Worm (Caenorhabditis elegans) whole organism, young adult: ENCODE measurements around the gene F58B4.5.

Experiments
- B0035.1 ChIP-seq: sonication (generic microtip); optimal IDR thresholded peaks from 2 replicates; lab custom pipeline; 2016; ENCODE audit warnings: missing genetic modification characterization, mild to moderate bottlenecking, missing compliant biosample characterization, missing genotype, missing genetic modification reagents
- F23B12.7 ChIP-seq: sonication (generic microtip); optimal IDR thresholded peaks from 2 replicates; lab custom pipeline; 2017; ENCODE audit warnings: missing genetic modification characterization, mild to moderate bottlenecking, missing compliant biosample characterization, antibody characterized with exemption, moderate library complexity; ENCODE audit not compliant: insufficient read depth
- F33H1.4 ChIP-seq: fragments of 200-800 bp; sonication (Bioruptor generic); IDR thresholded peaks from 2 replicates; pipeline ENCODE4 v1.3.6; 2022; ENCODE audit warnings: missing genetic modification reagents, missing genetic modification characterization, missing compliant biosample characterization
- F37B4.10 ChIP-seq: fragments of 200-800 bp; sonication (Bioruptor generic); IDR thresholded peaks from 2 replicates; pipeline ENCODE4 v1.3.6; 2022; ENCODE audit warnings: missing genetic modification characterization, missing compliant biosample characterization
- F39B2.1 ChIP-seq: fragments of 200-800 bp; sonication (Bioruptor generic); IDR thresholded peaks from 2 replicates; pipeline ENCODE4 v1.3.6; 2022; ENCODE audit warnings: missing genetic modification reagents, missing genetic modification characterization, missing compliant biosample characterization
- F57A8.1 ChIP-seq: fragments of 200-800 bp; sonication (Bioruptor generic); optimal IDR thresholded peaks from 2 replicates; lab custom pipeline; 2018; ENCODE audit warnings: mild to moderate bottlenecking, missing genetic modification characterization, moderate library complexity, missing compliant biosample characterization
- F57C9.4 ChIP-seq: sonication (generic microtip); optimal IDR thresholded peaks from 2 replicates; lab custom pipeline; 2017; ENCODE audit warnings: mild to moderate bottlenecking, missing genetic modification characterization, missing compliant biosample characterization
- K12H6.12 ChIP-seq: fragments of 200-800 bp; sonication (Bioruptor generic); optimal IDR thresholded peaks from 2 replicates; lab custom pipeline; 2018; ENCODE audit warnings: mild to moderate bottlenecking, missing genetic modification characterization, missing compliant biosample characterization
- Y56A3A.18 ChIP-seq: fragments of 200-800 bp; sonication (Bioruptor generic); IDR thresholded peaks from 2 replicates; pipeline ENCODE4 v1.3.6; 2022; ENCODE audit warnings: missing genetic modification reagents, missing genetic modification characterization, missing compliant biosample characterization
- Y79H2A.3 ChIP-seq: fragments of 200-800 bp; sonication (Bioruptor generic); conservative IDR thresholded peaks from 2 replicates; pipeline ENCODE4 v1.3.6; 2022; ENCODE audit warnings: missing genetic modification reagents, missing genetic modification characterization, missing compliant biosample characterization
- aptf-2 ChIP-seq: fragments of 200-800 bp; sonication (Bioruptor generic); conservative IDR thresholded peaks from 2 replicates; pipeline ENCODE4 v1.3.6; 2022; ENCODE audit warnings: missing genetic modification reagents, missing genetic modification characterization, missing compliant biosample characterization
- aptf-3 ChIP-seq: fragments of 200-800 bp; sonication (Bioruptor generic); IDR thresholded peaks from 2 replicates; pipeline ENCODE4 v1.3.6; 2022; ENCODE audit warnings: missing genetic modification characterization, missing compliant biosample characterization
- bed-2 ChIP-seq: fragments of 200-800 bp; sonication (Bioruptor generic); IDR thresholded peaks from 2 replicates; pipeline ENCODE4 v1.3.6; 2022; ENCODE audit warnings: missing genetic modification reagents, missing genetic modification characterization, missing compliant biosample characterization
- ceh-27 ChIP-seq: fragments of 200-800 bp; sonication (Bioruptor generic); optimal IDR thresholded peaks from 2 replicates; lab custom pipeline; 2018; ENCODE audit warnings: mild to moderate bottlenecking, missing genetic modification characterization, moderate library complexity, missing compliant biosample characterization
- die-1 ChIP-seq: sonication (generic microtip); optimal IDR thresholded peaks from 2 replicates; lab custom pipeline; 2016; ENCODE audit warnings: missing genotype, mild to moderate bottlenecking, missing genetic modification characterization, missing compliant biosample characterization
- egl-18 ChIP-seq: fragments of 200-800 bp; sonication (Bioruptor generic); IDR thresholded peaks from 2 replicates; pipeline ENCODE4 v1.3.6; 2022; ENCODE audit warnings: missing genetic modification reagents, missing genetic modification characterization, missing compliant biosample characterization
- egl-44 ChIP-seq: fragments of 200-800 bp; sonication (Bioruptor generic); IDR thresholded peaks from 2 replicates; pipeline ENCODE4 v1.3.6; 2022; ENCODE audit warnings: missing genetic modification reagents, missing genetic modification characterization, missing compliant biosample characterization
- ekl-4 ChIP-seq: fragments of 200-800 bp; sonication (Bioruptor generic); IDR thresholded peaks from 2 replicates; pipeline ENCODE4 v1.3.6; 2022; ENCODE audit warnings: missing genetic modification reagents, missing genetic modification characterization, missing compliant biosample characterization
- hlh-26 ChIP-seq: fragments of 200-800 bp; sonication (Bioruptor generic); conservative IDR thresholded peaks from 2 replicates; pipeline ENCODE4 v1.3.6; 2022; ENCODE audit warnings: missing genetic modification reagents, missing genetic modification characterization, missing compliant biosample characterization
- hmg-1.2 ChIP-seq: fragments of 200-800 bp; sonication (Bioruptor generic); IDR thresholded peaks from 2 replicates; pipeline ENCODE4 v1.3.6; 2022; ENCODE audit warnings: missing genetic modification reagents, missing genetic modification characterization, missing compliant biosample characterization
- lin-54 ChIP-seq: fragments of 200-800 bp; sonication (Bioruptor generic); optimal IDR thresholded peaks from 2 replicates; lab custom pipeline; 2018; ENCODE audit warnings: mild to moderate bottlenecking, missing genetic modification characterization, missing compliant biosample characterization
- lsl-1 ChIP-seq: fragments of 200-800 bp; sonication (Bioruptor generic); optimal IDR thresholded peaks from 2 replicates; lab custom pipeline; 2018; ENCODE audit warnings: mild to moderate bottlenecking, missing genetic modification characterization, moderate library complexity, missing compliant biosample characterization
- mel-28 ChIP-seq: sonication (generic microtip); optimal IDR thresholded peaks from 2 replicates; lab custom pipeline; 2016; ENCODE audit warnings: borderline replicate concordance, mild to moderate bottlenecking, missing genetic modification characterization, missing compliant biosample characterization
- nhr-27 ChIP-seq: fragments of 200-800 bp; sonication (Bioruptor generic); optimal IDR thresholded peaks from 2 replicates; lab custom pipeline; 2018; ENCODE audit warnings: mild to moderate bottlenecking, missing genetic modification characterization, moderate library complexity, missing compliant biosample characterization
- pbrm-1 ChIP-seq: fragments of 200-800 bp; sonication (Bioruptor generic); IDR thresholded peaks from 2 replicates; pipeline ENCODE4 v1.3.6; 2022; ENCODE audit warnings: missing genetic modification reagents, missing genetic modification characterization, missing compliant biosample characterization
- rcor-1 ChIP-seq: fragments of 200-800 bp; sonication (Bioruptor generic); IDR thresholded peaks from 2 replicates; pipeline ENCODE4 v1.3.6; 2022; ENCODE audit warnings: missing genetic modification reagents, missing genetic modification characterization, missing compliant biosample characterization
- repo-1 ChIP-seq: sonication (generic microtip); optimal IDR thresholded peaks from 2 replicates; lab custom pipeline; 2017; ENCODE audit warnings: mild to moderate bottlenecking, missing genetic modification characterization, missing compliant biosample characterization
- sea-2 ChIP-seq: fragments of 200-800 bp; sonication (Bioruptor generic); IDR thresholded peaks from 2 replicates; pipeline ENCODE4 v1.3.6; 2022; ENCODE audit warnings: missing genetic modification characterization, missing compliant biosample characterization
- sptf-2 ChIP-seq: fragments of 200-800 bp; sonication (Bioruptor generic); optimal IDR thresholded peaks from 2 replicates; lab custom pipeline; 2018; ENCODE audit warnings: mild to moderate bottlenecking, missing genetic modification characterization, missing compliant biosample characterization
- tlf-1 ChIP-seq: fragments of 200-800 bp; sonication (Bioruptor generic); optimal IDR thresholded peaks from 2 replicates; lab custom pipeline; 2018; ENCODE audit warnings: mild to moderate bottlenecking, missing genetic modification characterization, missing compliant biosample characterization
- ztf-18 ChIP-seq: sonication (generic microtip); optimal IDR thresholded peaks from 2 replicates; lab custom pipeline; 2016; ENCODE audit warnings: missing genotype, mild to moderate bottlenecking, missing genetic modification characterization, missing compliant biosample characterization
- ztf-22 ChIP-seq: fragments of 200-800 bp; sonication (Bioruptor generic); optimal IDR thresholded peaks from 2 replicates; lab custom pipeline; 2018; ENCODE audit warnings: mild to moderate bottlenecking, missing genetic modification characterization, moderate library complexity, missing compliant biosample characterization

Gene F58B4.5

DNA sequence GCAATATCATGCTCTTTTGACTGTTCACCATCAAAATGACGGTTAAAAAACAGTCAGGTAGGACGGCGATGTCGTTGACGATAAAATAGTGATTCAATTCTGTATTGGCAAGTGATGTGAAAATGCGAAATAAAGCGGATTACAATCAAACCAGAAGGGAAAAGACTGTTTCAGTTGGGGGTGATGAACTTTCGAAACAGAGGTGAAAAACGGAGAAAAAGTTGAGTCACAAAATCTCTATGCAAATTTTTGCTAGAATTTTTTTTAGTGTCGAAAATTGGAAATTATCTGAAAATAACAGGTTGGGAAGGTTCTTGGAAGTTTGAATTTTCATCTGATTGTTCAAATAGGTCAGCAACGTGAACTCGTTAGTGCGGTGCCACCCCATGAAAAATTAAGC lies 10.7 kb upstream of the F58B4.5 start, which contains the start of gene nas-31:
Gene nas-31 (minus strand): TSS at position 101 of the 400 bp plus-strand sequence.
- no peak for TF ChIP-seq hlh-26
- no peak for TF ChIP-seq repo-1 (tag; lab: Kevin White, UChicago)
- TF ChIP-seq aptf-3 (GFP tag; lab: Robert Waterston, UW): no peak
- TF ChIP-seq rcor-1 (GFP tag; lab: Robert Waterston, UW): no peak

DNA sequence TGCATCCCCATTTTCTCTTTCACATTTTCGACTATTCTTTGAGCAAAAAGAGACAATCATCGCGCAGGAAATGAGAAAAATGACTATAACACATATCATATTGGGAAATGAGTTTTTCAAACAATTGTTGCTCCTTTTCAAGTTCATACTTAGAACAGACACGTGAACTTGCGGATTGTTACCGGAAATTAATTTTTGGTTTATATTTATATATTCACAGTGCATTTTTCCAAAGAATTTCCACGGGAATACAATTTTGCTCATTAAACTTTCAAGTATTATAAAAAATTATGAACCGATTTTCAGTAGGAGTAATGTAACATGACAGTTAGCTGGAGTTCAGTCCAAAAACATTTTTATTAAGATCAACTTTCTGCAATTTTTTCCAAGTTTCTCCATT lies 9.3 kb upstream of the F58B4.5 start, which contains the start of gene F58B4.7:
Gene F58B4.7 (minus strand): TSS at position 101 of the 400 bp plus-strand sequence.
- TF ChIP-seq F39B2.1 (GFP tag; lab: Robert Waterston, UW) (no peak), F37B4.10 (no peak)

DNA sequence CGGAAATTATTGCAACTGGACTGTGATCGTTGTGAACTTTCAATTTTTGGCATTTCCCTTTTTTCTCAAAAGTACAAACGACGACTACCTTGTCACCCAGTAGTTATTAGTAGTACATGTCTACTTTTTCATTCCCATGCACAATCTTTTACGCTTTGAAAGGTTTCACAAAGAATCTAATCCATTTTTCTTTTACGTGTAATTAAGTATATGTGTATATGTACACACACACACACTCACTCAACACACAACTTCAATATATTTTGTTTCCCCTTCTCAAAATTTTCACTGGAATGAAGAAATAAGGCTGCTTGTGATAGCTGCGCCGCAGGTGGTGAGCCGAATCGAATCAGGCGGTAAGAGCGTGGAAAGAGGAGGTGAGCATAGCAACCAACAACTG lies 7.8 kb upstream of the F58B4.5 start, which contains the start of gene F58B4.6:
Gene F58B4.6 (plus strand): TSS at position 301 of the 400 bp plus-strand sequence.
- TF ChIP-seq ztf-22 (no peak), tlf-1 (GFP tag; lab: Kevin White, UChicago) (no peak), K12H6.12 (tag; lab: Kevin White, UChicago) (no peak), pbrm-1 (no peak), ceh-27 (GFP tag; lab: Kevin White, UChicago) (no peak), F23B12.7 (tag; lab: Kevin White, UChicago) (no peak), sptf-2 (GFP tag; lab: Kevin White, UChicago) (no peak)

DNA sequence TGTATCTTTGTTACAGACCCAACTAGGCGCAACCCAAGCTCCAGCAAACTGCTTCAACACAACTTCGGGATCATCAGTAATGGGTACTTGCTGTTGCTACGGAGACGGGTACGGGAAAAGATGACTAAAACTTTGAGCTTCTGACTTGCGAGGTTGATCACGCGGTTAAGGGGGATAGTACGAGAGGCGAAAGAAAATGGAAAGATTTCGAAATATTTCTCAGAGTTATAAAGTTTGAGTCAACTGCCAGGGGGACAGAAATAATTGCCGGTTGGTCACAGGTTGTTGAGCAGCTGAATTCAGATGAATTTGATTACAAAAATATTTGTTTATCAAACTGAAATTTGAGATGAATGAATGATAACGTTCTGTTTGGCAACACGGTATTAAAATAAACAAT lies 6.8 kb upstream of the F58B4.5 start:
- TF ChIP-seq egl-18 (GFP tag; lab: Robert Waterston, UW) (no peak), Y56A3A.18 (GFP tag; lab: Robert Waterston, UW) (no peak), ztf-18 (tag; lab: Kevin White, UChicago) (no peak), die-1 (tag; lab: Kevin White, UChicago) (no peak), sea-2 (GFP tag; lab: Robert Waterston, UW) (no peak), F23B12.7 (tag; lab: Kevin White, UChicago) (no peak), hmg-1.2 (GFP tag; lab: Robert Waterston, UW) (no peak), hlh-26 (no peak), egl-44 (GFP tag; lab: Robert Waterston, UW) (no peak), lsl-1 (GFP tag; lab: Kevin White, UChicago) (no peak), Y79H2A.3 (GFP tag; lab: Robert Waterston, UW) (no peak), F33H1.4 (GFP tag; lab: Robert Waterston, UW) (no peak), lin-54 (GFP tag; lab: Kevin White, UChicago) (no peak), F57C9.4 (tag; lab: Kevin White, UChicago) (no peak)

DNA sequence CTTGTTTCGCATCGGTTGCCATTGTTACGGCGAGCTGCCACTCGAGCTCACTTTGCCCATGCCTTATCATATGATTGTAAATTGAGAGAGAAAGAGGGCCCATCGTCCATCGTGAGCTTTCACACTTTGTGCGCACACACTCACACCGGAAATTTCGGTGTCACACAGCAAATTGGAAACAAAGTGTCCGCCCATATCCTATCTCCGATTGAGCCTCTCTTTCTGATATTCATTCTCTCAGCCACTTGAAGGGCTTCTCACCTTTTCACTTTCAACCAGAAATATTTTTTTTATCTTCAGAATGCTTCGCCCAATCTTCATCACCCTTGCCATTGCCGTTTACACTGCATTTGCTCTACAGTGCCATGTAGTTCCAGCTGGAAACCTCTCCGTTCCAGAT lies 3.0 kb upstream of the F58B4.5 start, which contains the start of gene F58B4.3:
Gene F58B4.3 (plus strand): TSS at position 301 of the 400 bp plus-strand sequence.
- TF ChIP-seq ekl-4 (GFP tag; lab: Robert Waterston, UW): no peak
- no peak for TF ChIP-seq B0035.1 (tag; lab: Kevin White, UChicago)
- no peak for TF ChIP-seq mel-28 (tag; lab: Kevin White, UChicago)
- TF ChIP-seq F57A8.1 (GFP tag; lab: Kevin White, UChicago): no peak
- no peak for TF ChIP-seq nhr-27 (tag; lab: Kevin White, UChicago)
- TF ChIP-seq aptf-2: no peak
- no peak for TF ChIP-seq sea-2 (GFP tag; lab: Robert Waterston, UW)
- no peak for TF ChIP-seq bed-2 (GFP tag; lab: Robert Waterston, UW)
- no peak for TF ChIP-seq F57C9.4 (tag; lab: Kevin White, UChicago)
